Worm (Caenorhabditis elegans) whole organism, late embryonic: ENCODE measurements around the gene F13A2.3.
A peak's percentile ranks its signal among the peaks of the same experiment; 100 is the strongest.

Source experiments
- C38D4.7 ChIP-seq: fragments of 200-800 bp; sonication (Bioruptor generic); optimal IDR thresholded peaks from 2 replicates; lab custom pipeline; 2018; ENCODE audit warnings: mild to moderate bottlenecking, missing genetic modification characterization, moderate library complexity, missing compliant biosample characterization
- K02D7.2 ChIP-seq: sonication (generic microtip); optimal IDR thresholded peaks from 2 replicates; lab custom pipeline; 2017; ENCODE audit warnings: mild to moderate bottlenecking, missing genetic modification characterization, missing compliant biosample characterization
- T23F11.4 ChIP-seq: fragments of 200-800 bp; sonication (Bioruptor generic); optimal IDR thresholded peaks from 2 replicates; lab custom pipeline; 2018; ENCODE audit warnings: mild to moderate bottlenecking, missing genetic modification characterization, missing compliant biosample characterization
- ahr-1 ChIP-seq: sonication (generic microtip); optimal IDR thresholded peaks from 2 replicates; lab custom pipeline; 2016; ENCODE audit warnings: missing genetic modification characterization, missing compliant biosample characterization
- ama-1 ChIP-seq: fragments of 150-350 bp; optimal IDR thresholded peaks from 2 replicates; lab custom pipeline; 2014
- ceh-19 ChIP-seq: fragments of 200-800 bp; sonication (Bioruptor generic); optimal IDR thresholded peaks from 2 replicates; lab custom pipeline; 2018; ENCODE audit warnings: mild to moderate bottlenecking, missing genetic modification characterization, missing compliant biosample characterization
- ceh-2 ChIP-seq: sonication (generic microtip); optimal IDR thresholded peaks from 2 replicates; lab custom pipeline; 2016; ENCODE audit warnings: missing genotype, missing genetic modification characterization, missing compliant biosample characterization
- ceh-30 ChIP-seq: fragments of 150-350 bp; optimal IDR thresholded peaks from 2 replicates; lab custom pipeline; 2014; ENCODE audit warnings: missing biosample characterization, missing genetic modification characterization
- ceh-45 ChIP-seq: fragments of 200-800 bp; sonication (Bioruptor generic); IDR thresholded peaks from 2 replicates; pipeline ENCODE4 v1.3.6; 2022; ENCODE audit warnings: missing genetic modification reagents, missing genetic modification characterization, missing compliant biosample characterization
- ceh-48 ChIP-seq: sonication (generic microtip); optimal IDR thresholded peaks from 2 replicates; lab custom pipeline; 2016; ENCODE audit warnings: missing genetic modification characterization, inconsistent platforms, missing compliant biosample characterization
- ceh-6 ChIP-seq: fragments of 200-800 bp; sonication (Bioruptor generic); optimal IDR thresholded peaks from 2 replicates; lab custom pipeline; 2018; ENCODE audit warnings: mild to moderate bottlenecking, missing genetic modification characterization, missing compliant biosample characterization
- ceh-9 ChIP-seq: sonication (generic microtip); optimal IDR thresholded peaks from 2 replicates; lab custom pipeline; 2016; ENCODE audit warnings: mild to moderate bottlenecking, missing genetic modification characterization, inconsistent platforms, missing compliant biosample characterization
- dve-1 ChIP-seq: sonication (generic microtip); optimal IDR thresholded peaks from 2 replicates; lab custom pipeline; 2017; ENCODE audit warnings: antibody characterized with exemption, mild to moderate bottlenecking, missing genetic modification characterization, missing compliant biosample characterization
- fax-1 ChIP-seq: sonication (generic microtip); optimal IDR thresholded peaks from 2 replicates; lab custom pipeline; 2016; ENCODE audit warnings: missing genotype, missing genetic modification characterization, missing compliant biosample characterization
- fkh-6 ChIP-seq: sonication (generic microtip); optimal IDR thresholded peaks from 2 replicates; lab custom pipeline; 2016; ENCODE audit warnings: missing genetic modification characterization, missing compliant biosample characterization
- gmeb-2 ChIP-seq: sonication (generic microtip); optimal IDR thresholded peaks from 2 replicates; lab custom pipeline; 2016; ENCODE audit warnings: missing genetic modification characterization, inconsistent platforms, missing compliant biosample characterization
- hlh-13 ChIP-seq: fragments of 200-800 bp; sonication (Bioruptor generic); optimal IDR thresholded peaks from 2 replicates; lab custom pipeline; 2018; ENCODE audit warnings: mild to moderate bottlenecking, missing genetic modification characterization, missing compliant biosample characterization
- hlh-30 ChIP-seq: sonication (generic microtip); optimal IDR thresholded peaks from 2 replicates; lab custom pipeline; 2017; ENCODE audit warnings: antibody characterized with exemption, missing genetic modification characterization, missing compliant biosample characterization; ENCODE audit not compliant: insufficient read depth
- hlh-6 ChIP-seq: sonication (generic microtip); optimal IDR thresholded peaks from 2 replicates; lab custom pipeline; 2016; ENCODE audit warnings: missing genotype, missing genetic modification characterization, missing compliant biosample characterization
- hlh-8 ChIP-seq: sonication (generic microtip); optimal IDR thresholded peaks from 2 replicates; lab custom pipeline; 2016; ENCODE audit warnings: missing genotype, missing genetic modification characterization, missing compliant biosample characterization
- nfya-1 ChIP-seq: sonication (generic microtip); optimal IDR thresholded peaks from 2 replicates; lab custom pipeline; 2017; ENCODE audit warnings: missing genetic modification characterization, mild to moderate bottlenecking, missing compliant biosample characterization, antibody characterized with exemption, moderate library complexity
- nhr-11 ChIP-seq: fragments of 150-350 bp; optimal IDR thresholded peaks from 2 replicates; lab custom pipeline; 2014; ENCODE audit warnings: missing biosample characterization, missing genetic modification characterization
- odd-2 ChIP-seq: sonication (generic microtip); optimal IDR thresholded peaks from 2 replicates; lab custom pipeline; 2017; ENCODE audit warnings: antibody characterized with exemption, mild to moderate bottlenecking, missing genetic modification characterization, missing compliant biosample characterization
- pag-3 ChIP-seq: sonication (generic microtip); optimal IDR thresholded peaks from 2 replicates; lab custom pipeline; 2016; ENCODE audit warnings: missing compliant biosample characterization, missing genetic modification characterization, borderline replicate concordance
- pat-9 ChIP-seq: fragments of 200-800 bp; sonication (Bioruptor generic); optimal IDR thresholded peaks from 2 replicates; lab custom pipeline; 2018; ENCODE audit warnings: mild to moderate bottlenecking, missing genetic modification characterization, moderate library complexity, missing compliant biosample characterization
- pha-2 ChIP-seq: sonication (generic microtip); optimal IDR thresholded peaks from 2 replicates; lab custom pipeline; 2017; ENCODE audit warnings: mild to moderate bottlenecking, missing genetic modification characterization, missing compliant biosample characterization
- pha-4 ChIP-seq: fragments of 150-350 bp; optimal IDR thresholded peaks from 2 replicates; lab custom pipeline; 2018; ENCODE audit warnings: missing biosample characterization, missing genetic modification reagents, missing genetic modification characterization
- pqm-1 ChIP-seq: sonication (generic microtip); optimal IDR thresholded peaks from 2 replicates; lab custom pipeline; 2016; ENCODE audit warnings: missing genetic modification characterization, missing compliant biosample characterization
- pros-1 ChIP-seq: fragments of 150-350 bp; optimal IDR thresholded peaks from 2 replicates; lab custom pipeline; 2014; ENCODE audit warnings: missing biosample characterization, missing genetic modification reagents, missing genetic modification characterization
- ref-2 ChIP-seq: sonication (generic microtip); optimal IDR thresholded peaks from 2 replicates; lab custom pipeline; 2016; ENCODE audit warnings: missing genetic modification characterization, missing compliant biosample characterization
- rnt-1 ChIP-seq: sonication (generic microtip); optimal IDR thresholded peaks from 2 replicates; lab custom pipeline; 2016; ENCODE audit warnings: missing genetic modification characterization, missing compliant biosample characterization
- sox-2 ChIP-seq: fragments of 200-800 bp; sonication (Bioruptor generic); IDR thresholded peaks from 2 replicates; pipeline ENCODE4 v1.3.6; 2022; ENCODE audit warnings: missing genetic modification reagents, missing genetic modification characterization, missing compliant biosample characterization
- sox-4 ChIP-seq: sonication (generic microtip); optimal IDR thresholded peaks from 2 replicates; lab custom pipeline; 2017; ENCODE audit warnings: mild to moderate bottlenecking, missing genetic modification characterization, inconsistent platforms, missing compliant biosample characterization
- ttx-3 ChIP-seq: sonication (generic microtip); optimal IDR thresholded peaks from 2 replicates; lab custom pipeline; 2016; ENCODE audit warnings: missing genetic modification reagents, missing genetic modification characterization, missing compliant biosample characterization
- unc-42 ChIP-seq: sonication (generic microtip); optimal IDR thresholded peaks from 2 replicates; lab custom pipeline; 2016; ENCODE audit warnings: missing genotype, missing genetic modification characterization, missing compliant biosample characterization
- zip-5 ChIP-seq: sonication (generic microtip); optimal IDR thresholded peaks from 2 replicates; lab custom pipeline; 2016; ENCODE audit warnings: missing genetic modification characterization, missing compliant biosample characterization

Gene F13A2.3

DNA sequence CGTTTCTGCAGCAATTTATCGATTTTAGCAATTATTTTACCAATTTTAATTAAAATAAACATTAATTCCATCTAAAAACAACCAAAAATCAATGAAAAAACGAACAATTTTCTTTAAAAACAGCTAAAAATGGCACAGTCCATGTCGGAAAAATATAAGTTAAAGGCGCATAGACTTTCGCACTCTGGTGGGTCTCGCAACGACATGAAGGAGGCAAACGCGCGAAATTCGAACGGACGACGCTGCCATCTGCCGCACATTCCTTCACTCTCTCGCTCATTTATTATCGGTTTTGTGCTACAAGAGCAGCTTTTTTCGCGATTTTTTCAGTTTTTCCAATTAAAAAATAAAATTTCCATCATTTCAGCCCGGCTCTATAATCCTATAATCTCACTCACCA, 49.4 kb downstream of the F13A2.3 start, which contains the start of gene mcm-7 (continued):
- TF ChIP-seq ahr-1 (no peak), ceh-48 (tag; lab: Kevin White, UChicago) (no peak), hlh-6 (tag; lab: Kevin White, UChicago) (no peak), ceh-19 (no peak), ttx-3 (tag; lab: Kevin White, UChicago) (no peak), hlh-13 (GFP tag; lab: Kevin White, UChicago) (no peak), hlh-30 (no peak), nfya-1 (peak; percentile 55), ceh-9 (tag; lab: Kevin White, UChicago) (no peak), unc-42 (tag; lab: Kevin White, UChicago) (no peak), ceh-30 (tag; lab: Kevin White, UChicago) (no peak), ceh-45 (GFP tag; lab: Robert Waterston, UW) (no peak), pqm-1 (tag; lab: Kevin White, UChicago) (no peak), zip-5 (tag; lab: Kevin White, UChicago) (no peak), pha-4 (tag; lab: Kevin White, UChicago) (no peak)

DNA sequence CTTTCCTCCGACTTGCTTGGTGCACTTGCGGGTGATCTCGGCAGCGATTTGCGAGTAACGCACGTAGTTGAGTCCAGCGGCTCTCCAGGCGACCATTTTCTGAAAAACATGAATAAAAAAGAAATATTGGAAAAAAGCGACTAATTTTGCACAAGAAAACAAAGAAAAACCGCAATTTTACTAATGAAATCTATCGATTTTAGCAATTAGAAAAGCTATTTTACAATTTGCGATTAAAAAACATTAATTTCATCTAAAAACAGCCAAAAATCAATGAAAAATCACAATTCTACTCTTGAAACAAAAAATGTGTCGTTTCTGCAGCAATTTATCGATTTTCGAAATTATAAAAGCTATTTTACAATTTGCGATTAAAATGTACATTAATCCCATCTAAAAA, 49.8 kb downstream of the F13A2.3 start, which contains the start of gene hpo-18:
hpo-18 (minus strand) TSS at position 101 of the 400 bp plus-strand sequence.
- TF ChIP-seq ref-2 (no peak), ama-1 (no peak), ceh-6 (GFP tag; lab: Kevin White, UChicago) (no peak), odd-2 (tag; lab: Kevin White, UChicago) (no peak), fkh-6 (tag; lab: Kevin White, UChicago) (no peak), gmeb-2 (tag; lab: Kevin White, UChicago) (no peak), pha-2 (tag; lab: Kevin White, UChicago) (no peak), fax-1 (tag; lab: Kevin White, UChicago) (no peak), hlh-6 (tag; lab: Kevin White, UChicago) (no peak)
- TF ChIP-seq, all 69 proteins: peak for 0

DNA sequence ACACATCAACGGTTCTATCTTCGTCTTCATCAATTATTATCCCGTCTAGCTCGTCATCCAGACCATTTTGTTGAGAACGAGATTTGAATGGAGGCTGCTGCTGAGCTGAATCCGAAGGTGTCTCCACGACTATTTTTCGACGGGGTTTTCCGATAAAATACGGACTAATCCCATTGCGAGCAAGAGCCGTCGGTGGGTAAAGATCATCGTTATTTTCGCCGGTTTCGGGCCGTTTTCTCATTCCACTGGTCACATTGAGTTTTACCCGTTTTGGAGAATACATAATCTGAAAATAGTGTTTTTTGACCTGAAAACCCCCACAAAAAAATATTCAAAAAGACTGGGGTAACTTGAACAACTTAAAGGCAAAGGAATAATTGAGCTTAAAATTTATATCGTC, 50.4 kb downstream of the F13A2.3 start, which contains the start of gene figl-1:
figl-1 (minus strand) TSS at position 286 of the 400 bp plus-strand sequence.
- TF ChIP-seq sox-2 (GFP tag; lab: Robert Waterston, UW) (no peak), rnt-1 (tag; lab: Kevin White, UChicago) (no peak), pros-1 (no peak), T23F11.4 (GFP tag; lab: Kevin White, UChicago) (no peak), ttx-3 (tag; lab: Kevin White, UChicago) (no peak), nhr-11 (tag; lab: Kevin White, UChicago) (no peak), K02D7.2 (tag; lab: Kevin White, UChicago) (no peak), pat-9 (tag; lab: Kevin White, UChicago) (no peak), hlh-8 (tag; lab: Kevin White, UChicago) (no peak), dve-1 (tag; lab: Kevin White, UChicago) (no peak), C38D4.7 (no peak), sox-4 (no peak), hlh-13 (GFP tag; lab: Kevin White, UChicago) (no peak), ceh-2 (tag; lab: Kevin White, UChicago) (no peak), pag-3 (tag; lab: Kevin White, UChicago) (no peak), zip-5 (tag; lab: Kevin White, UChicago) (no peak)
